Fruit fly (Drosophila melanogaster) whole organism, pupa: Measurements from ENCODE around the gene eag.

Source experiments
- CG10348 ChIP-seq: fragments of 200-800 bp; sonication (Bioruptor generic); IDR thresholded peaks from 2 replicates; pipeline ENCODE4 v1.3.6; 2022; ENCODE audit warnings: missing biosample characterization, missing genetic modification characterization
- CG12605 ChIP-seq: fragments of 200-800 bp; sonication (Bioruptor generic); IDR thresholded peaks from 2 replicates; pipeline ENCODE4 v1.3.6; 2022; ENCODE audit warnings: missing biosample characterization, missing genetic modification characterization
- CG13204 ChIP-seq: fragments of 200-800 bp; sonication (Bioruptor generic); optimal IDR thresholded peaks from 2 replicates; lab custom pipeline; 2018; ENCODE audit warnings: missing biosample characterization, mild to moderate bottlenecking, missing genetic modification characterization, moderate library complexity
- CG14655 ChIP-seq: fragments of 200-800 bp; sonication (Bioruptor generic); optimal IDR thresholded peaks from 3 replicates; lab custom pipeline; 2017; ENCODE audit warnings: mild to moderate bottlenecking, missing biosample characterization, missing genetic modification reagents, missing genetic modification characterization
- CG15710 ChIP-seq: fragments of 200-800 bp; sonication (Bioruptor generic); optimal IDR thresholded peaks from 2 replicates; lab custom pipeline; 2018; ENCODE audit warnings: missing biosample characterization, mild to moderate bottlenecking, missing genetic modification characterization, moderate library complexity
- CG17806 ChIP-seq: fragments of 200-800 bp; sonication (Bioruptor generic); optimal IDR thresholded peaks from 2 replicates; lab custom pipeline; 2018; ENCODE audit warnings: missing biosample characterization, mild to moderate bottlenecking, missing genetic modification characterization, moderate library complexity
- CG32121 ChIP-seq: fragments of 200-800 bp; sonication (Bioruptor generic); IDR thresholded peaks from 2 replicates; pipeline ENCODE4 v1.3.6; 2022; ENCODE audit warnings: missing biosample characterization, missing genetic modification characterization
- CG34367 ChIP-seq: fragments of 200-800 bp; sonication (Bioruptor generic); optimal IDR thresholded peaks from 2 replicates; lab custom pipeline; 2018; ENCODE audit warnings: missing biosample characterization, mild to moderate bottlenecking, missing genetic modification characterization
- CG4496 ChIP-seq: fragments of 200-800 bp; sonication (Bioruptor generic); IDR thresholded peaks from 3 replicates; pipeline ENCODE4 v1.3.6; 2022; ENCODE audit warnings: missing biosample characterization, missing genetic modification characterization
- CG8159 ChIP-seq: fragments of 200-800 bp; sonication (Bioruptor generic); optimal IDR thresholded peaks from 3 replicates; lab custom pipeline; 2018; ENCODE audit warnings: missing biosample characterization, mild to moderate bottlenecking, missing genetic modification characterization, moderate library complexity
- CG8301 ChIP-seq: fragments of 200-800 bp; sonication (Bioruptor generic); optimal IDR thresholded peaks from 2 replicates; lab custom pipeline; 2018; ENCODE audit warnings: missing biosample characterization, mild to moderate bottlenecking, missing genetic modification characterization
- CG9948 ChIP-seq: fragments of 200-800 bp; sonication (Bioruptor generic); optimal IDR thresholded peaks from 2 replicates; lab custom pipeline; 2018; ENCODE audit warnings: missing biosample characterization, mild to moderate bottlenecking, missing genetic modification characterization, moderate library complexity
- D1 ChIP-seq: fragments of 200-800 bp; sonication (Bioruptor generic); optimal IDR thresholded peaks from 2 replicates; lab custom pipeline; 2018; ENCODE audit warnings: missing biosample characterization, mild to moderate bottlenecking, missing genetic modification characterization, moderate library complexity
- EcR ChIP-seq: fragments of 200-800 bp; sonication (Bioruptor generic); optimal IDR thresholded peaks from 3 replicates; lab custom pipeline; 2019; ENCODE audit warnings: missing biosample characterization, missing genetic modification characterization, mild to moderate bottlenecking, moderate library complexity, missing genetic modification reagents
- Ets98B ChIP-seq: fragments of 200-800 bp; sonication (Bioruptor generic); IDR thresholded peaks from 2 replicates; pipeline ENCODE4 v1.3.6; 2022; ENCODE audit warnings: missing biosample characterization, missing genetic modification characterization
- Pif1A ChIP-seq: fragments of 200-800 bp; sonication (Bioruptor generic); optimal IDR thresholded peaks from 3 replicates; lab custom pipeline; 2016; ENCODE audit warnings: missing biosample characterization, missing genetic modification characterization
- Pif1B ChIP-seq: fragments of 200-800 bp; sonication (Bioruptor generic); optimal IDR thresholded peaks from 3 replicates; lab custom pipeline; 2016; ENCODE audit warnings: missing biosample characterization, missing genetic modification characterization
- Snoo ChIP-seq: fragments of 200-800 bp; sonication (Bioruptor generic); optimal IDR thresholded peaks from 3 replicates; lab custom pipeline; 2017; ENCODE audit warnings: missing biosample characterization, mild to moderate bottlenecking, missing genetic modification characterization, inconsistent platforms
- fd96Ca ChIP-seq: fragments of 200-800 bp; sonication (Bioruptor generic); IDR thresholded peaks from 3 replicates; pipeline ENCODE4 v1.3.6; 2022; ENCODE audit warnings: missing biosample characterization, missing genetic modification characterization
- gl ChIP-seq: fragments of 200-800 bp; sonication (Bioruptor generic); optimal IDR thresholded peaks from 2 replicates; lab custom pipeline; 2018; ENCODE audit warnings: missing biosample characterization, mild to moderate bottlenecking, missing genetic modification characterization
- rn ChIP-seq: fragments of 200-800 bp; sonication (Bioruptor generic); IDR thresholded peaks from 2 replicates; pipeline ENCODE4 v1.3.6; 2022; ENCODE audit warnings: missing biosample characterization, missing genetic modification characterization

The eag gene

dm6 chrX:14952097-14952844, 3.0 kb upstream of the eag start:
- TF ChIP-seq CG14655 (GFP tag; lab: Kevin White, UChicago) (peak; percentile 81), CG32121 (GFP tag; lab: Robert Waterston, UW) (peak; percentile 88), CG10348 (GFP tag; lab: Robert Waterston, UW) (peak; percentile 67), Snoo (tag; lab: Kevin White, UChicago) (peak; percentile 80), Pif1B (GFP tag; lab: Kevin White, UChicago) (peak; percentile 80), Pif1A (GFP tag; lab: Kevin White, UChicago) (peak; percentile 79), rn (GFP tag; lab: Robert Waterston, UW) (peak; percentile 58), EcR (GFP tag; lab: Kevin White, UChicago) (no peak), CG9948 (tag; lab: Kevin White, UChicago) (peak; percentile 67), CG4496 (GFP tag; lab: Robert Waterston, UW) (peak; percentile 91), gl (tag; lab: Kevin White, UChicago) (peak; percentile 58), CG13204 (no peak), CG17806 (tag; lab: Kevin White, UChicago) (peak; percentile 68), CG15710 (tag; lab: Kevin White, UChicago) (peak; percentile 60), CG12605 (GFP tag; lab: Robert Waterston, UW) (peak; percentile 82), CG8301 (tag; lab: Kevin White, UChicago) (peak; percentile 81), fd96Ca (GFP tag; lab: Robert Waterston, UW) (peak; percentile 88), D1 (tag; lab: Kevin White, UChicago) (peak; percentile 39), CG8159 (tag; lab: Kevin White, UChicago) (peak; percentile 76), Ets98B (peak; percentile 87), CG34367 (tag; lab: Kevin White, UChicago) (peak; percentile 72)

dm6 chrX:14952845-14953720, 2.2 kb upstream of the eag start, which contains the start of gene pdgy:
Gene pdgy (minus strand): TSS chrX:14953532.
- TF ChIP-seq CG8301 (tag; lab: Kevin White, UChicago) (peak; percentile 53), EcR (GFP tag; lab: Kevin White, UChicago) (peak; percentile 77), CG8159 (tag; lab: Kevin White, UChicago) (no peak), gl (tag; lab: Kevin White, UChicago) (peak; percentile 98), rn (GFP tag; lab: Robert Waterston, UW) (peak; percentile 22; the same call in 1 of the 2 replicates), CG34367 (tag; lab: Kevin White, UChicago) (peak; percentile 77), Pif1A (GFP tag; lab: Kevin White, UChicago) (peak; percentile 92), CG15710 (tag; lab: Kevin White, UChicago) (peak; percentile 46), Pif1B (GFP tag; lab: Kevin White, UChicago) (peak; percentile 90), fd96Ca (GFP tag; lab: Robert Waterston, UW) (peak; percentile 85), CG13204 (peak; percentile 96), CG10348 (GFP tag; lab: Robert Waterston, UW) (no peak), CG17806 (tag; lab: Kevin White, UChicago) (peak; percentile 29), CG9948 (tag; lab: Kevin White, UChicago) (peak; percentile 10), CG12605 (GFP tag; lab: Robert Waterston, UW) (peak; percentile 91), Ets98B (peak; percentile 88), CG4496 (GFP tag; lab: Robert Waterston, UW) (peak; percentile 84), CG14655 (GFP tag; lab: Kevin White, UChicago) (peak; percentile 46), D1 (tag; lab: Kevin White, UChicago) (no peak), CG32121 (GFP tag; lab: Robert Waterston, UW) (peak; percentile 68; the same call in 1 of the 2 replicates), Snoo (tag; lab: Kevin White, UChicago) (peak; percentile 76)
- TF ChIP-seq, all 21 proteins: peak for 18

- no peak for TF ChIP-seq CG13204
- no peak for TF ChIP-seq CG14655 (GFP tag; lab: Kevin White, UChicago)
- TF ChIP-seq CG8159 (tag; lab: Kevin White, UChicago), result no peak
- no peak for TF ChIP-seq Pif1B (GFP tag; lab: Kevin White, UChicago)
- no peak for TF ChIP-seq EcR (GFP tag; lab: Kevin White, UChicago)
- TF ChIP-seq CG9948 (tag; lab: Kevin White, UChicago), result no peak
- no peak for TF ChIP-seq CG10348 (GFP tag; lab: Robert Waterston, UW)
- no peak for TF ChIP-seq Ets98B
- TF ChIP-seq rn (GFP tag; lab: Robert Waterston, UW), result no peak
- no peak for TF ChIP-seq CG32121 (GFP tag; lab: Robert Waterston, UW)
- TF ChIP-seq CG8301 (tag; lab: Kevin White, UChicago), result no peak
- TF ChIP-seq CG15710 (tag; lab: Kevin White, UChicago), result no peak
- no peak for TF ChIP-seq gl (tag; lab: Kevin White, UChicago)
- no peak for TF ChIP-seq CG17806 (tag; lab: Kevin White, UChicago)
- no peak for TF ChIP-seq D1 (tag; lab: Kevin White, UChicago)
- no peak for TF ChIP-seq fd96Ca (GFP tag; lab: Robert Waterston, UW)
- TF ChIP-seq CG4496 (GFP tag; lab: Robert Waterston, UW), result no peak
Observed at dm6 chrX:14953896-14954295, 1.4 kb upstream of the eag start.

- TF ChIP-seq CG10348 (GFP tag; lab: Robert Waterston, UW) (no peak), CG4496 (GFP tag; lab: Robert Waterston, UW) (no peak), CG8301 (tag; lab: Kevin White, UChicago) (no peak), CG14655 (GFP tag; lab: Kevin White, UChicago) (no peak), CG17806 (tag; lab: Kevin White, UChicago) (no peak), CG32121 (GFP tag; lab: Robert Waterston, UW) (no peak), Snoo (tag; lab: Kevin White, UChicago) (no peak), fd96Ca (GFP tag; lab: Robert Waterston, UW) (no peak), gl (tag; lab: Kevin White, UChicago) (no peak), CG12605 (GFP tag; lab: Robert Waterston, UW) (no peak), EcR (GFP tag; lab: Kevin White, UChicago) (no peak), D1 (tag; lab: Kevin White, UChicago) (no peak), CG8159 (tag; lab: Kevin White, UChicago) (no peak), CG13204 (no peak), CG9948 (tag; lab: Kevin White, UChicago) (no peak)
Observed at dm6 chrX:14960856-14961255, 5.6 kb downstream of the eag start.
